Worm (Caenorhabditis elegans): Measurements from ENCODE around the gene tbb-6.
A peak's percentile ranks its signal among the peaks of the same experiment; 100 is the strongest.

tbb-6 gene

ce11 chrV:12281508-12281907, 20.2 kb downstream of the tbb-6 start:
- TF ChIP-seq ztf-23 (GFP tag; IDR thresholded peaks at IDR 0.05) (no peak), ztf-29 (GFP tag; IDR thresholded peaks at IDR 0.05) (no peak), tab-1 (GFP tag; IDR thresholded peaks at IDR 0.05) (no peak), flt-1 (GFP tag; IDR thresholded peaks at IDR 0.05) (no peak), klf-2 (GFP tag; conservative IDR thresholded peaks at IDR 0.05) (no peak), ref-1 (GFP tag; conservative IDR thresholded peaks at IDR 0.05) (no peak), T22C8.4 (GFP tag; IDR thresholded peaks at IDR 0.05) (no peak), cog-1 (tag; optimal IDR thresholded peaks at IDR 0.05) (no peak), med-1 (GFP tag; optimal IDR thresholded peaks at IDR 0.05; ENCODE audit: insufficient read depth) (no peak)

ce11 chrV:12283187-12283586, 21.9 kb downstream of the tbb-6 start, which contains the start of gene F55C5.10:
Gene F55C5.10 (plus strand): TSS chrV:12283487.
- TF ChIP-seq klf-2 (GFP tag; conservative IDR thresholded peaks at IDR 0.05) = no peak
- TF ChIP-seq cog-1 (tag; optimal IDR thresholded peaks at IDR 0.05) = no peak
- no peak for TF ChIP-seq tab-1 (GFP tag; IDR thresholded peaks at IDR 0.05)
- TF ChIP-seq med-1 (GFP tag; optimal IDR thresholded peaks at IDR 0.05; ENCODE audit: insufficient read depth) = no peak
- no peak for TF ChIP-seq T22C8.4 (GFP tag; IDR thresholded peaks at IDR 0.05)
- no peak for TF ChIP-seq ztf-29 (GFP tag; IDR thresholded peaks at IDR 0.05)
- TF ChIP-seq ztf-23 (GFP tag; IDR thresholded peaks at IDR 0.05) = no peak
- TF ChIP-seq flt-1 (GFP tag; IDR thresholded peaks at IDR 0.05) = no peak
- TF ChIP-seq ref-1 (GFP tag; conservative IDR thresholded peaks at IDR 0.05) = no peak

ce11 chrV:12287667-12288066, 26.3 kb downstream of the tbb-6 start:
- no peak for TF ChIP-seq ref-1 (GFP tag; conservative IDR thresholded peaks at IDR 0.05)
- no peak for TF ChIP-seq med-1 (GFP tag; optimal IDR thresholded peaks at IDR 0.05; ENCODE audit: insufficient read depth)
- no peak for TF ChIP-seq ztf-29 (GFP tag; IDR thresholded peaks at IDR 0.05)
- no peak for TF ChIP-seq ztf-23 (GFP tag; IDR thresholded peaks at IDR 0.05)
- TF ChIP-seq klf-2 (GFP tag; conservative IDR thresholded peaks at IDR 0.05) = no peak
- TF ChIP-seq tab-1 (GFP tag; IDR thresholded peaks at IDR 0.05) = no peak
- no peak for TF ChIP-seq flt-1 (GFP tag; IDR thresholded peaks at IDR 0.05)

ce11 chrV:12288577-12288976, 27.2 kb downstream of the tbb-6 start, which contains the start of gene rskd-1:
Gene rskd-1 (minus strand): TSS chrV:12288615.
- TF ChIP-seq T22C8.4 (GFP tag; IDR thresholded peaks at IDR 0.05) (no peak), ztf-29 (GFP tag; IDR thresholded peaks at IDR 0.05) (no peak), ref-1 (GFP tag; conservative IDR thresholded peaks at IDR 0.05) (no peak), cog-1 (tag; optimal IDR thresholded peaks at IDR 0.05) (no peak), tab-1 (GFP tag; IDR thresholded peaks at IDR 0.05) (no peak), klf-2 (GFP tag; conservative IDR thresholded peaks at IDR 0.05) (no peak), ztf-23 (GFP tag; IDR thresholded peaks at IDR 0.05) (no peak)

- peak; percentile 79 for TF ChIP-seq cog-1 (tag; optimal IDR thresholded peaks at IDR 0.05)
- TF ChIP-seq med-1 (GFP tag; optimal IDR thresholded peaks at IDR 0.05; ENCODE audit: insufficient read depth) = peak; percentile 49
- peak; percentile 87 for TF ChIP-seq flt-1 (GFP tag; IDR thresholded peaks at IDR 0.05)
- peak; percentile 83 for TF ChIP-seq ztf-23 (GFP tag; IDR thresholded peaks at IDR 0.05)
- TF ChIP-seq klf-2 (GFP tag; conservative IDR thresholded peaks at IDR 0.05) = 0 out of 2 replicates have a peak, but pooled peaks have one; percentile 48
- TF ChIP-seq ztf-29 (GFP tag; IDR thresholded peaks at IDR 0.05) = 0 out of 2 replicates have a peak, but pooled peaks have one; percentile 19
- peak; percentile 67; the same call in 1 of the 2 replicates for TF ChIP-seq tab-1 (GFP tag; IDR thresholded peaks at IDR 0.05)
- no peak for TF ChIP-seq ref-1 (GFP tag; conservative IDR thresholded peaks at IDR 0.05)
- no peak for TF ChIP-seq T22C8.4 (GFP tag; IDR thresholded peaks at IDR 0.05)
Observed at ce11 chrV:12291587-12291986, 30.3 kb downstream of the tbb-6 start, which contains the start of the genes srpa-68 and srh-16. Gene srpa-68 (minus strand): TSS chrV:12291658. Gene srh-16 (plus strand): TSS chrV:12291861.

- no peak for TF ChIP-seq flt-1 (GFP tag; IDR thresholded peaks at IDR 0.05)
- TF ChIP-seq T22C8.4 (GFP tag; IDR thresholded peaks at IDR 0.05) = no peak
- TF ChIP-seq cog-1 (tag; optimal IDR thresholded peaks at IDR 0.05) = no peak
- no peak for TF ChIP-seq tab-1 (GFP tag; IDR thresholded peaks at IDR 0.05)
- TF ChIP-seq ref-1 (GFP tag; conservative IDR thresholded peaks at IDR 0.05) = no peak
- TF ChIP-seq ztf-23 (GFP tag; IDR thresholded peaks at IDR 0.05) = no peak
- TF ChIP-seq ztf-29 (GFP tag; IDR thresholded peaks at IDR 0.05) = no peak
- no peak for TF ChIP-seq klf-2 (GFP tag; conservative IDR thresholded peaks at IDR 0.05)
- no peak for TF ChIP-seq med-1 (GFP tag; optimal IDR thresholded peaks at IDR 0.05; ENCODE audit: insufficient read depth)
Observed at ce11 chrV:12294091-12294490, 32.8 kb downstream of the tbb-6 start.

ce11 chrV:12295015-12295414, 33.7 kb downstream of the tbb-6 start:
- no peak for TF ChIP-seq ztf-23 (GFP tag; IDR thresholded peaks at IDR 0.05)
- TF ChIP-seq ref-1 (GFP tag; conservative IDR thresholded peaks at IDR 0.05) = no peak
- TF ChIP-seq klf-2 (GFP tag; conservative IDR thresholded peaks at IDR 0.05) = no peak
- TF ChIP-seq flt-1 (GFP tag; IDR thresholded peaks at IDR 0.05) = no peak
- no peak for TF ChIP-seq T22C8.4 (GFP tag; IDR thresholded peaks at IDR 0.05)
- TF ChIP-seq ztf-29 (GFP tag; IDR thresholded peaks at IDR 0.05) = no peak
- TF ChIP-seq med-1 (GFP tag; optimal IDR thresholded peaks at IDR 0.05; ENCODE audit: insufficient read depth) = no peak
- TF ChIP-seq tab-1 (GFP tag; IDR thresholded peaks at IDR 0.05) = no peak
- TF ChIP-seq cog-1 (tag; optimal IDR thresholded peaks at IDR 0.05) = no peak

ce11 chrV:12295520-12295919, 34.2 kb downstream of the tbb-6 start:
- TF ChIP-seq ztf-29 (GFP tag; IDR thresholded peaks at IDR 0.05) (no peak), cog-1 (tag; optimal IDR thresholded peaks at IDR 0.05) (no peak), ref-1 (GFP tag; conservative IDR thresholded peaks at IDR 0.05) (no peak), flt-1 (GFP tag; IDR thresholded peaks at IDR 0.05) (no peak), ztf-23 (GFP tag; IDR thresholded peaks at IDR 0.05) (no peak), med-1 (GFP tag; optimal IDR thresholded peaks at IDR 0.05; ENCODE audit: insufficient read depth) (no peak), T22C8.4 (GFP tag; IDR thresholded peaks at IDR 0.05) (no peak), tab-1 (GFP tag; IDR thresholded peaks at IDR 0.05) (no peak), klf-2 (GFP tag; conservative IDR thresholded peaks at IDR 0.05) (no peak)

- no peak for TF ChIP-seq klf-2 (GFP tag; conservative IDR thresholded peaks at IDR 0.05)
- TF ChIP-seq cog-1 (tag; optimal IDR thresholded peaks at IDR 0.05) = no peak
- no peak for TF ChIP-seq ztf-29 (GFP tag; IDR thresholded peaks at IDR 0.05)
- TF ChIP-seq tab-1 (GFP tag; IDR thresholded peaks at IDR 0.05) = no peak
- no peak for TF ChIP-seq ref-1 (GFP tag; conservative IDR thresholded peaks at IDR 0.05)
- no peak for TF ChIP-seq ztf-23 (GFP tag; IDR thresholded peaks at IDR 0.05)
- no peak for TF ChIP-seq flt-1 (GFP tag; IDR thresholded peaks at IDR 0.05)
- no peak for TF ChIP-seq med-1 (GFP tag; optimal IDR thresholded peaks at IDR 0.05; ENCODE audit: insufficient read depth)
- no peak for TF ChIP-seq T22C8.4 (GFP tag; IDR thresholded peaks at IDR 0.05)
Observed at ce11 chrV:12296122-12296521, 34.8 kb downstream of the tbb-6 start.
